Fruit fly (Drosophila melanogaster) whole organism, pupa: ENCODE measurements around the gene Mad.

Experiments
- CG10348 ChIP-seq: fragments of 200-800 bp; sonication (Bioruptor generic); IDR thresholded peaks from 2 replicates; pipeline ENCODE4 v1.3.6; 2022; ENCODE audit warnings: missing biosample characterization, missing genetic modification characterization
- CG14655 ChIP-seq: fragments of 200-800 bp; sonication (Bioruptor generic); optimal IDR thresholded peaks from 3 replicates; lab custom pipeline; 2017; ENCODE audit warnings: mild to moderate bottlenecking, missing biosample characterization, missing genetic modification reagents, missing genetic modification characterization
- CG15710 ChIP-seq: fragments of 200-800 bp; sonication (Bioruptor generic); optimal IDR thresholded peaks from 2 replicates; lab custom pipeline; 2018; ENCODE audit warnings: missing biosample characterization, mild to moderate bottlenecking, missing genetic modification characterization, moderate library complexity
- CG17806 ChIP-seq: fragments of 200-800 bp; sonication (Bioruptor generic); optimal IDR thresholded peaks from 2 replicates; lab custom pipeline; 2018; ENCODE audit warnings: missing biosample characterization, mild to moderate bottlenecking, missing genetic modification characterization, moderate library complexity
- CG32121 ChIP-seq: fragments of 200-800 bp; sonication (Bioruptor generic); IDR thresholded peaks from 2 replicates; pipeline ENCODE4 v1.3.6; 2022; ENCODE audit warnings: missing biosample characterization, missing genetic modification characterization
- CG34367 ChIP-seq: fragments of 200-800 bp; sonication (Bioruptor generic); optimal IDR thresholded peaks from 2 replicates; lab custom pipeline; 2018; ENCODE audit warnings: missing biosample characterization, mild to moderate bottlenecking, missing genetic modification characterization
- CG4496 ChIP-seq: fragments of 200-800 bp; sonication (Bioruptor generic); IDR thresholded peaks from 3 replicates; pipeline ENCODE4 v1.3.6; 2022; ENCODE audit warnings: missing biosample characterization, missing genetic modification characterization
- CG8159 ChIP-seq: fragments of 200-800 bp; sonication (Bioruptor generic); optimal IDR thresholded peaks from 3 replicates; lab custom pipeline; 2018; ENCODE audit warnings: missing biosample characterization, mild to moderate bottlenecking, missing genetic modification characterization, moderate library complexity
- CG8301 ChIP-seq: fragments of 200-800 bp; sonication (Bioruptor generic); optimal IDR thresholded peaks from 2 replicates; lab custom pipeline; 2018; ENCODE audit warnings: missing biosample characterization, mild to moderate bottlenecking, missing genetic modification characterization
- CG9948 ChIP-seq: fragments of 200-800 bp; sonication (Bioruptor generic); optimal IDR thresholded peaks from 2 replicates; lab custom pipeline; 2018; ENCODE audit warnings: missing biosample characterization, mild to moderate bottlenecking, missing genetic modification characterization, moderate library complexity
- D1 ChIP-seq: fragments of 200-800 bp; sonication (Bioruptor generic); optimal IDR thresholded peaks from 2 replicates; lab custom pipeline; 2018; ENCODE audit warnings: missing biosample characterization, mild to moderate bottlenecking, missing genetic modification characterization, moderate library complexity
- Ets98B ChIP-seq: fragments of 200-800 bp; sonication (Bioruptor generic); IDR thresholded peaks from 2 replicates; pipeline ENCODE4 v1.3.6; 2022; ENCODE audit warnings: missing biosample characterization, missing genetic modification characterization
- Pif1A ChIP-seq: fragments of 200-800 bp; sonication (Bioruptor generic); optimal IDR thresholded peaks from 3 replicates; lab custom pipeline; 2016; ENCODE audit warnings: missing biosample characterization, missing genetic modification characterization
- Pif1B ChIP-seq: fragments of 200-800 bp; sonication (Bioruptor generic); optimal IDR thresholded peaks from 3 replicates; lab custom pipeline; 2016; ENCODE audit warnings: missing biosample characterization, missing genetic modification characterization
- Snoo ChIP-seq: fragments of 200-800 bp; sonication (Bioruptor generic); optimal IDR thresholded peaks from 3 replicates; lab custom pipeline; 2017; ENCODE audit warnings: missing biosample characterization, mild to moderate bottlenecking, missing genetic modification characterization, inconsistent platforms
- gl ChIP-seq: fragments of 200-800 bp; sonication (Bioruptor generic); optimal IDR thresholded peaks from 2 replicates; lab custom pipeline; 2018; ENCODE audit warnings: missing biosample characterization, mild to moderate bottlenecking, missing genetic modification characterization

Gene Mad

dm6 chr2L:3100812-3101211, 58.6 kb downstream of the Mad start:
- peak; percentile 2 for TF ChIP-seq CG8301
- peak; percentile 20; the same call in 1 of the 2 replicates for TF ChIP-seq Ets98B (GFP tag; lab: Robert Waterston, UW)
- TF ChIP-seq CG17806, result no peak
- TF ChIP-seq CG4496 (GFP tag; lab: Robert Waterston, UW), result 0 out of 3 replicates have a peak, but pooled peaks have one; percentile 42
- no peak for TF ChIP-seq Pif1B (GFP tag; lab: Kevin White, UChicago)
- TF ChIP-seq CG32121 (GFP tag; lab: Robert Waterston, UW), result peak; percentile 73

- TF ChIP-seq CG4496 (GFP tag; lab: Robert Waterston, UW) (no peak), CG8159 (tag; lab: Kevin White, UChicago) (no peak), D1 (tag; lab: Kevin White, UChicago) (no peak), CG17806 (no peak), Snoo (tag; lab: Kevin White, UChicago) (no peak), gl (tag; lab: Kevin White, UChicago) (no peak), CG14655 (GFP tag; lab: Kevin White, UChicago) (no peak), CG9948 (no peak), CG10348 (no peak), Ets98B (GFP tag; lab: Robert Waterston, UW) (no peak), CG32121 (GFP tag; lab: Robert Waterston, UW) (no peak), CG15710 (tag; lab: Kevin White, UChicago) (no peak), CG34367 (no peak), CG8301 (no peak), Pif1A (GFP tag; lab: Kevin White, UChicago) (no peak)
Observed at dm6 chr2L:3099930-3100329, 59.5 kb downstream of the Mad start.
